Fruit fly (Drosophila melanogaster): ENCODE data around the gene Lnk.

Lnk gene

dm6 chr3R:25888307-25889075, at the start of gene Lnk:
Gene Lnk (plus strand): TSS chr3R:25888542.
- no peak for TF ChIP-seq EcR (GFP tag; optimal IDR thresholded peaks at IDR 0.05)
- peak; percentile 1 for TF ChIP-seq CG8478 (optimal IDR thresholded peaks at IDR 0.05)
- no peak for TF ChIP-seq Dll (optimal IDR thresholded peaks at IDR 0.05)
- TF ChIP-seq psq (optimal IDR thresholded peaks at IDR 0.05), result no peak
- no peak for TF ChIP-seq pan (optimal IDR thresholded peaks at IDR 0.05)
- no peak for TF ChIP-seq usp (GFP tag; optimal IDR thresholded peaks at IDR 0.05)

dm6 chr3R:25851224-25851682, 37.1 kb upstream of the Lnk start, which contains the start of the genes CG14545 and CG5886:
Gene CG14545 (minus strand): TSS chr3R:25851291.
Gene CG5886 (plus strand): TSS chr3R:25851632.
- TF ChIP-seq CG8478 (optimal IDR thresholded peaks at IDR 0.05) (no peak), EcR (GFP tag; optimal IDR thresholded peaks at IDR 0.05) (no peak), psq (optimal IDR thresholded peaks at IDR 0.05) (no peak), usp (GFP tag; optimal IDR thresholded peaks at IDR 0.05) (no peak)

DNA sequence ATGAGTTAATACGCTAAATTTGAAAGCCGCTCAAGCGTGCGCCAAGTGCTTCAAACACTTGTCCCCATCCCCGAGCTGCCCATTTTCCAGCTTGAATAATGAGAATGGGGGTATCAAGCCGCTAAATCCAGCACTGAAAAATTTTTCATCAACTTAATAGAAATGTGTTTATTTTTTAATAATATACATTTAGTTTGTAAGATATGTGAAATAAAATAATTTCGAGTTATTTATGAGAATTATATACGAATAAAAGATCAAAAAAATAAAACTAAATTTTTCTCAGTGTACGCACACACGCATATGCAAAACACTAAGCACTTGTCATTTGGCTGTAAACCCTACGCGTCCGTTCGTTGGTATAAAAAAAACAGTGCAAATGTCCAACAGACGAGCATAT, 33.5 kb upstream of the Lnk start:
- TF ChIP-seq CG8478 (optimal IDR thresholded peaks at IDR 0.05), result no peak

- TF ChIP-seq pan (optimal IDR thresholded peaks at IDR 0.05) (no peak), CG8478 (optimal IDR thresholded peaks at IDR 0.05) (no peak), EcR (GFP tag; optimal IDR thresholded peaks at IDR 0.05) (no peak), psq (optimal IDR thresholded peaks at IDR 0.05) (no peak), Dll (optimal IDR thresholded peaks at IDR 0.05) (no peak), usp (GFP tag; optimal IDR thresholded peaks at IDR 0.05) (no peak)
Measured at dm6 chr3R:25855594-25856305, 32.6 kb upstream of the Lnk start, which contains the start of gene CG5890. Gene CG5890 (plus strand): TSS chr3R:25856154.

dm6 chr3R:25870389-25870788, 18.0 kb upstream of the Lnk start:
- TF ChIP-seq psq (optimal IDR thresholded peaks at IDR 0.05) (no peak), EcR (GFP tag; optimal IDR thresholded peaks at IDR 0.05) (no peak), CG8478 (optimal IDR thresholded peaks at IDR 0.05) (no peak), usp (GFP tag; optimal IDR thresholded peaks at IDR 0.05) (no peak), pan (optimal IDR thresholded peaks at IDR 0.05) (no peak), Dll (optimal IDR thresholded peaks at IDR 0.05) (no peak)

dm6 chr3R:25876639-25877038, 11.7 kb upstream of the Lnk start:
- TF ChIP-seq psq (optimal IDR thresholded peaks at IDR 0.05) (no peak), usp (GFP tag; optimal IDR thresholded peaks at IDR 0.05) (no peak), EcR (GFP tag; optimal IDR thresholded peaks at IDR 0.05) (no peak), pan (optimal IDR thresholded peaks at IDR 0.05) (no peak), CG8478 (optimal IDR thresholded peaks at IDR 0.05) (no peak), Dll (optimal IDR thresholded peaks at IDR 0.05) (no peak)

- no peak for TF ChIP-seq Dll (optimal IDR thresholded peaks at IDR 0.05)
- peak in 1 of 2 experiments; percentile 2 for TF ChIP-seq EcR (GFP tag; optimal IDR thresholded peaks at IDR 0.05)
Measured at dm6 chr3R:25877064-25877463, 11.3 kb upstream of the Lnk start.

DNA sequence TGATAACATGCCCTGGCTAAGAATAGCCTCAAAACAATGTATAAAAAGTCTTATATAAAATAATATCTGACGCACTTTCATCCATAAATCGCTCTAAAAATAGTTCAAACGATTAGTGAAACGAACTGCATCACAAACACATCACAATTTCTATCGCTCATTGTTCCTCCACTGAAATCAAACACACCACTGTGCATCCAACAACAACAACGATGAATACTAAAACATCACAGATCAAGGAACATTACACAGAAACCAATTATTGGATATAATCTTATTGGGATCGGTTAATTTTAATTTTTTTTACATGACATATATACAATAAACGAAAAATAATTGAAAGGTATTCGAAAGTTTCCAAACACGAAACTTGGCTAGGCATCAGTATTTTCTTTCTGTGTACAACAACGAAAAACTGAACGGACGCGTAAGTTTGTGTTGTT, 9.0 kb upstream of the Lnk start:
- TF ChIP-seq usp (GFP tag; optimal IDR thresholded peaks at IDR 0.05) (no peak), Dll (optimal IDR thresholded peaks at IDR 0.05) (no peak), EcR (GFP tag; optimal IDR thresholded peaks at IDR 0.05) (no peak), pan (optimal IDR thresholded peaks at IDR 0.05) (no peak), psq (optimal IDR thresholded peaks at IDR 0.05) (no peak), CG8478 (optimal IDR thresholded peaks at IDR 0.05) (no peak)

- TF ChIP-seq usp (GFP tag; optimal IDR thresholded peaks at IDR 0.05), result no peak
- TF ChIP-seq psq (optimal IDR thresholded peaks at IDR 0.05), result no peak
- TF ChIP-seq CG8478 (optimal IDR thresholded peaks at IDR 0.05), result no peak
- TF ChIP-seq Dll (optimal IDR thresholded peaks at IDR 0.05), result no peak
- no peak for TF ChIP-seq EcR (GFP tag; optimal IDR thresholded peaks at IDR 0.05)
- no peak for TF ChIP-seq pan (optimal IDR thresholded peaks at IDR 0.05)
Measured at dm6 chr3R:25880198-25880970, 8.0 kb upstream of the Lnk start.

DNA sequence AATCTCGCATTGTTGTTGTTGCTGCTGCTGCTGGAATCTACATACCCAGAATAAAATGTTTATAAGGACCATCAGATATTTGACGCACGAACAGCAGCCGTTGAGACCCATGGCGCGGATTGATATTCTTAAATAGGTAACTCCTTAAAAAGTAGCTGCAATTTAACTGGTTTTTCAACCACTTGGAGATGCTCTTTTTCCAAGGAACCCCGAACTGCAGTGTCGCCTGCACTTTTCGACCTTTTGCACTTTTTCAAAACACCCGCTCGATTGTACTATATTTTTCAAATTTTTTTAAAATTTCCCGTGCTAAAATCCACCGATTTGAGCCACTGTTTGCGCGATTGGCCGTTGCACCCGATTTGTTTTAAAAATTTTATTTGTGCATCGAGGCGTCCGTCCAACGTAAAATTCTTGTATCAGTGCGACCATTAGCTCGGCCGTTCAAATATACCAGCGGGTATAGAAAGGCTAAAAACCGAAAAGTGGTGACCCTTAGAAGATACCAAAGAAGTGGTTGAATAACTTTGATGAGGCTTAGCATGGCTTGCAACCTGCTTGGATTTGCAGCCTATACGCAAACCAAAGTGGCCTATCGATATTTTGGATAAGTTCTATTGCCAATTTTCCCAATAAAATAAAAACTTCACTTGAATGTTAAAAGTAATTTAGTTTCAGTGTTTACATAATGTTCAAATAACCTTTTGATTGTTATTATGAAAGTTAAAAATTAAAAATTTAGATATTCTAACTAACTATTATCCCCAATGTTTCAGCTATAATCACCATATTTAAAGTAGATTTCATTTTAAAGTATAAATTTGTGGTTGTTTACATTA, 7.2 kb upstream of the Lnk start, which contains the start of gene Tsp96F:
Gene Tsp96F (minus strand): TSS at position 457 of the 839 bp plus-strand sequence.
- no peak for TF ChIP-seq usp (GFP tag; optimal IDR thresholded peaks at IDR 0.05)
- TF ChIP-seq psq (optimal IDR thresholded peaks at IDR 0.05), result no peak
- no peak for TF ChIP-seq pan (optimal IDR thresholded peaks at IDR 0.05)
- no peak for TF ChIP-seq Dll (optimal IDR thresholded peaks at IDR 0.05)
- TF ChIP-seq EcR (GFP tag; optimal IDR thresholded peaks at IDR 0.05), result no peak
- no peak for TF ChIP-seq CG8478 (optimal IDR thresholded peaks at IDR 0.05)

DNA sequence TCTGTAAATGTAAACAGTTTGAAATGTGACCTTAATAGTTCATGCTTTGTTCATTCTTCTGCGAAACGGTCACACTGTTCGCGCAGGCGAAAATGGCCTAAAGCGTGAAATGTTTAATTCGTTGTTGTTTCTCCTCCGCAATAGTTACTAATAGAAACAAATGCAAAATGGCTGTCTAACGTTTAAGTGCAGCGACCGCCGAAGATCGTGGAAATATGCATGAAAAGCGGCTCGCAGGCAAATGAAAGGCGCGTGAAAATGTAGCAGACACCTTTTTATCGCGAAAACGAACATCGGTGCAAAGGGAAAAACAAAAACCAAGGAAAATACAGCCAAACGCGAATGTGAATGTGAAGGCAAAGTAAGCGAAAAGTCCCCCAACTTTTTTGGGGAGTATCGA, 6.4 kb upstream of the Lnk start, which contains the start of gene SppL:
Gene SppL (plus strand): TSS at position 70 of the 400 bp plus-strand sequence.
- TF ChIP-seq psq (optimal IDR thresholded peaks at IDR 0.05) (no peak), CG8478 (optimal IDR thresholded peaks at IDR 0.05) (no peak), Dll (optimal IDR thresholded peaks at IDR 0.05) (no peak), usp (GFP tag; optimal IDR thresholded peaks at IDR 0.05) (no peak), pan (optimal IDR thresholded peaks at IDR 0.05) (no peak), EcR (GFP tag; optimal IDR thresholded peaks at IDR 0.05) (no peak)

Measured in whole organism.